Fruit fly (Drosophila melanogaster) whole organism, prepupa: ENCODE results near the gene CG15571.

Experiments
- Hr39 ChIP-seq: fragments of 200-800 bp; sonication (Bioruptor generic); optimal IDR thresholded peaks from 2 replicates; lab custom pipeline; 2016; ENCODE audit warnings: missing biosample characterization, missing genetic modification characterization
- pdm3 ChIP-seq: fragments of 200-800 bp; sonication (Bioruptor generic); optimal IDR thresholded peaks from 3 replicates; lab custom pipeline; 2016; ENCODE audit warnings: missing biosample characterization, missing genetic modification characterization
- spab ChIP-seq: fragments of 200-800 bp; sonication (Bioruptor generic); optimal IDR thresholded peaks from 2 replicates; lab custom pipeline; 2017; ENCODE audit warnings: missing biosample characterization, mild to moderate bottlenecking, missing genetic modification characterization, missing genetic modification reagents
- topi ChIP-seq: fragments of 200-800 bp; sonication (Bioruptor generic); optimal IDR thresholded peaks from 3 replicates; lab custom pipeline; 2016; ENCODE audit warnings: missing biosample characterization, missing genetic modification characterization

- TF ChIP-seq topi (GFP tag; lab: Kevin White, UChicago) (no peak), spab (no peak), Hr39 (GFP tag; lab: Kevin White, UChicago) (no peak), pdm3 (GFP tag; lab: Kevin White, UChicago) (no peak)
Measured at dm6 chrX:4173381-4173780, 43.8 kb downstream of the CG15571 start.
